Fruit fly (Drosophila melanogaster) whole organism, embryonic: Measurements from ENCODE around the gene CG31178.

ENCODE experiments used
- Atf3 ChIP-seq: fragments of 200-800 bp; sonication (Bioruptor generic); optimal IDR thresholded peaks from 3 replicates; lab custom pipeline; 2016; ENCODE audit warnings: missing biosample characterization, missing genetic modification characterization
- C15 ChIP-seq: fragments of 200-800 bp; sonication (Bioruptor generic); IDR thresholded peaks from 3 replicates; pipeline ENCODE4 v1.3.6; 2022; ENCODE audit warnings: missing biosample characterization, missing genetic modification characterization
- CG11560 ChIP-seq: fragments of 200-800 bp; sonication (Bioruptor generic); IDR thresholded peaks from 3 replicates; pipeline ENCODE4 v1.3.6; 2022; ENCODE audit warnings: missing biosample characterization, missing genetic modification characterization
- CG11696 ChIP-seq: fragments of 200-800 bp; sonication (Bioruptor generic); IDR thresholded peaks from 2 replicates; pipeline ENCODE4 v1.3.6; 2022; ENCODE audit warnings: missing biosample characterization, missing genetic modification characterization
- CG12744 ChIP-seq: fragments of 200-800 bp; sonication (Bioruptor generic); optimal IDR thresholded peaks from 2 replicates; lab custom pipeline; 2016; ENCODE audit warnings: missing biosample characterization, missing genetic modification characterization
- CG12769 ChIP-seq: fragments of 200-800 bp; sonication (Bioruptor generic); optimal IDR thresholded peaks from 2 replicates; lab custom pipeline; 2019; ENCODE audit warnings: missing biosample characterization, mild to moderate bottlenecking, missing genetic modification characterization, moderate library complexity
- CG14050 ChIP-seq: fragments of 200-800 bp; sonication (Bioruptor generic); IDR thresholded peaks from 3 replicates; pipeline ENCODE4 v1.3.6; 2022; ENCODE audit warnings: missing biosample characterization, missing genetic modification characterization
- CG30403 ChIP-seq: fragments of 200-800 bp; sonication (Bioruptor generic); optimal IDR thresholded peaks from 3 replicates; lab custom pipeline; 2016; ENCODE audit warnings: missing biosample characterization, missing genetic modification characterization
- CG3163 ChIP-seq: fragments of 200-800 bp; sonication (Bioruptor generic); optimal IDR thresholded peaks from 3 replicates; lab custom pipeline; 2016; ENCODE audit warnings: missing biosample characterization, missing genetic modification characterization
- CG32532 ChIP-seq: fragments of 200-800 bp; sonication (Bioruptor generic); IDR thresholded peaks from 2 replicates; pipeline ENCODE4 v1.3.6; 2022; ENCODE audit warnings: missing biosample characterization, missing genetic modification characterization
- CG4854 ChIP-seq: fragments of 200-800 bp; sonication (Bioruptor generic); optimal IDR thresholded peaks from 2 replicates; lab custom pipeline; 2016; ENCODE audit warnings: missing biosample characterization, missing genetic modification characterization, inconsistent platforms
- CG5953 ChIP-seq: fragments of 200-800 bp; sonication (Bioruptor generic); IDR thresholded peaks from 2 replicates; pipeline ENCODE4 v1.3.6; 2022; ENCODE audit warnings: missing biosample characterization, missing genetic modification characterization
- CG6813 ChIP-seq: fragments of 200-800 bp; sonication (Bioruptor generic); optimal IDR thresholded peaks from 2 replicates; lab custom pipeline; 2017; ENCODE audit warnings: missing biosample characterization, missing genetic modification characterization, mild to moderate bottlenecking, moderate library complexity, missing genetic modification reagents
- CG8089 ChIP-seq: fragments of 200-800 bp; sonication (Bioruptor generic); optimal IDR thresholded peaks from 3 replicates; lab custom pipeline; 2016; ENCODE audit warnings: missing biosample characterization, missing genetic modification characterization
- CG8359 ChIP-seq: fragments of 200-800 bp; sonication (Bioruptor generic); optimal IDR thresholded peaks from 2 replicates; lab custom pipeline; 2017; ENCODE audit warnings: missing biosample characterization, mild to moderate bottlenecking, missing genetic modification characterization, borderline replicate concordance
- CG9437 ChIP-seq: fragments of 200-800 bp; sonication (Bioruptor generic); optimal IDR thresholded peaks from 2 replicates; lab custom pipeline; 2018; ENCODE audit warnings: missing biosample characterization, mild to moderate bottlenecking, missing genetic modification characterization
- D ChIP-seq, 2 experiments: fragments of 200-800 bp in 1 of 2; fragments of >200 bp in 1 of 2; sonication (Bioruptor generic) in 1 of 2; optimal IDR thresholded peaks; 2 replicates in 1 of 2; 3 replicates in 1 of 2; lab custom pipeline; 2017; ENCODE audit warnings: mild to moderate bottlenecking in 1 of 2, missing biosample characterization in 1 of 2, missing genetic modification characterization in 1 of 2, missing genetic modification reagents in 1 of 2
- ERR ChIP-seq: fragments of 200-800 bp; sonication (Bioruptor generic); optimal IDR thresholded peaks from 2 replicates; lab custom pipeline; 2016; ENCODE audit warnings: missing biosample characterization, missing genetic modification characterization
- Fer3 ChIP-seq: fragments of 200-800 bp; sonication (Bioruptor generic); optimal IDR thresholded peaks from 2 replicates; lab custom pipeline; 2018; ENCODE audit warnings: missing biosample characterization, mild to moderate bottlenecking, missing genetic modification characterization, moderate library complexity
- Hr51 ChIP-seq, 2 experiments: fragments of 200-800 bp; sonication (Bioruptor generic); optimal IDR thresholded peaks; 2 replicates in 1 of 2; 3 replicates in 1 of 2; lab custom pipeline; 2016 to 2018; ENCODE audit warnings: missing biosample characterization in 2 of 2, missing genetic modification characterization in 2 of 2, mild to moderate bottlenecking in 1 of 2, moderate library complexity in 1 of 2
- Kr ChIP-seq: fragments of 200-800 bp; sonication (Bioruptor generic); optimal IDR thresholded peaks from 2 replicates; lab custom pipeline; 2017; ENCODE audit warnings: missing biosample characterization, mild to moderate bottlenecking, missing genetic modification characterization
- MESR4 ChIP-seq: fragments of 200-800 bp; sonication (Bioruptor generic); optimal IDR thresholded peaks from 2 replicates; lab custom pipeline; 2018; ENCODE audit warnings: missing biosample characterization, mild to moderate bottlenecking, missing genetic modification characterization, moderate library complexity
- Med ChIP-seq: fragments of 200-800 bp; sonication (Bioruptor generic); peaks from one replicate; lab custom pipeline; 2016; ENCODE audit warnings: missing biosample characterization, missing genetic modification characterization, mild to moderate bottlenecking, inconsistent platforms, moderate library complexity
- NC2α ChIP-seq: fragments of 200-800 bp; sonication (Bioruptor generic); optimal IDR thresholded peaks from 2 replicates; lab custom pipeline; 2016; ENCODE audit warnings: missing biosample characterization, missing genetic modification characterization
- Oaz ChIP-seq: fragments of 200-800 bp; sonication (Bioruptor generic); IDR thresholded peaks from 2 replicates; pipeline ENCODE4 v1.3.6; 2022; ENCODE audit warnings: missing biosample characterization, missing genetic modification characterization
- YL-1 ChIP-seq: fragments of 200-800 bp; sonication (Bioruptor generic); optimal IDR thresholded peaks from 3 replicates; lab custom pipeline; 2017; ENCODE audit warnings: missing biosample characterization, mild to moderate bottlenecking, missing genetic modification characterization
- ase ChIP-seq: fragments of 200-800 bp; sonication (Bioruptor generic); IDR thresholded peaks from 3 replicates; pipeline ENCODE4 v1.3.6; 2022; ENCODE audit warnings: missing biosample characterization, missing genetic modification characterization
- br ChIP-seq: fragments of >200 bp; optimal IDR thresholded peaks from 2 replicates; lab custom pipeline; 2017
- btn ChIP-seq: fragments of 200-800 bp; sonication (Bioruptor generic); optimal IDR thresholded peaks from 2 replicates; lab custom pipeline; 2016; ENCODE audit warnings: missing biosample characterization, missing genetic modification characterization
- caup ChIP-seq: fragments of 200-800 bp; sonication (Bioruptor generic); optimal IDR thresholded peaks from 3 replicates; lab custom pipeline; 2017; ENCODE audit warnings: missing biosample characterization, mild to moderate bottlenecking, missing genetic modification characterization, moderate library complexity; ENCODE audit not compliant: severe bottlenecking
- corto ChIP-seq: fragments of 200-800 bp; sonication (Bioruptor generic); optimal IDR thresholded peaks from 2 replicates; lab custom pipeline; 2016; ENCODE audit warnings: missing biosample characterization, mild to moderate bottlenecking, missing genetic modification characterization, moderate library complexity
- dmrt11E ChIP-seq: fragments of 200-800 bp; sonication (Bioruptor generic); optimal IDR thresholded peaks from 3 replicates; lab custom pipeline; 2018; ENCODE audit warnings: missing biosample characterization, mild to moderate bottlenecking, missing genetic modification characterization, moderate library complexity
- en ChIP-seq: fragments of 200-800 bp; sonication (Bioruptor generic); optimal IDR thresholded peaks from 2 replicates; lab custom pipeline; 2016; ENCODE audit warnings: missing biosample characterization, missing genetic modification characterization
- exex ChIP-seq: fragments of 200-800 bp; sonication (Bioruptor generic); optimal IDR thresholded peaks from 4 replicates; lab custom pipeline; 2018; ENCODE audit warnings: missing biosample characterization, mild to moderate bottlenecking, missing genetic modification characterization, moderate library complexity
- fru ChIP-seq: fragments of >200 bp; optimal IDR thresholded peaks from 2 replicates; lab custom pipeline; 2017
- grau ChIP-seq: fragments of 200-800 bp; optimal IDR thresholded peaks from 3 replicates; lab custom pipeline; 2019; ENCODE audit warnings: missing biosample characterization, mild to moderate bottlenecking, missing genetic modification characterization, moderate library complexity
- h ChIP-seq: fragments of >200 bp; optimal IDR thresholded peaks from 2 replicates; lab custom pipeline; 2017
- lab ChIP-seq: fragments of 200-800 bp; sonication (Bioruptor generic); optimal IDR thresholded peaks from 3 replicates; lab custom pipeline; 2017; ENCODE audit warnings: missing biosample characterization, missing genetic modification characterization, mild to moderate bottlenecking, moderate library complexity, missing genetic modification reagents
- odd ChIP-seq: fragments of 200-800 bp; sonication (Bioruptor generic); optimal IDR thresholded peaks from 2 replicates; lab custom pipeline; 2017; ENCODE audit warnings: missing biosample characterization, mild to moderate bottlenecking, missing genetic modification characterization
- org-1 ChIP-seq: fragments of 200-800 bp; sonication (Bioruptor generic); optimal IDR thresholded peaks from 2 replicates; lab custom pipeline; 2017; ENCODE audit warnings: missing biosample characterization, missing genetic modification characterization
- pho ChIP-seq: fragments of 200-800 bp; sonication (Bioruptor generic); optimal IDR thresholded peaks from 2 replicates; lab custom pipeline; 2016; ENCODE audit warnings: missing biosample characterization, missing genetic modification characterization
- row ChIP-seq: fragments of 200-800 bp; sonication (Bioruptor generic); IDR thresholded peaks from 3 replicates; pipeline ENCODE4 v1.3.6; 2022; ENCODE audit warnings: missing biosample characterization, missing genetic modification characterization
- salm ChIP-seq: fragments of 200-800 bp; sonication (Bioruptor generic); optimal IDR thresholded peaks from 2 replicates; lab custom pipeline; 2018; ENCODE audit warnings: missing biosample characterization, mild to moderate bottlenecking, missing genetic modification characterization
- sens-2 ChIP-seq: fragments of 200-800 bp; sonication (Bioruptor generic); IDR thresholded peaks from 2 replicates; pipeline ENCODE4 v1.3.6; 2022; ENCODE audit warnings: missing biosample characterization, missing genetic modification characterization
- sim ChIP-seq: fragments of 200-800 bp; sonication (Bioruptor generic); IDR thresholded peaks from 2 replicates; pipeline ENCODE4 v1.3.6; 2022; ENCODE audit warnings: missing biosample characterization, missing genetic modification characterization
- sima ChIP-seq: fragments of 200-800 bp; sonication (Bioruptor generic); optimal IDR thresholded peaks from 2 replicates; lab custom pipeline; 2016; ENCODE audit warnings: missing biosample characterization, missing genetic modification characterization
- slbo ChIP-seq: fragments of 200-800 bp; sonication (Bioruptor generic); IDR thresholded peaks from 2 replicates; pipeline ENCODE4 v1.3.6; 2022; ENCODE audit warnings: missing biosample characterization, missing genetic modification characterization
- so ChIP-seq: fragments of 200-800 bp; sonication (Bioruptor generic); IDR thresholded peaks from 3 replicates; pipeline ENCODE4 v1.3.6; 2022; ENCODE audit warnings: missing biosample characterization, missing genetic modification characterization
- sug ChIP-seq: fragments of 200-800 bp; optimal IDR thresholded peaks from 2 replicates; lab custom pipeline; 2019; ENCODE audit warnings: missing biosample characterization, mild to moderate bottlenecking, missing genetic modification characterization, moderate library complexity
- tgo ChIP-seq: fragments of 200-800 bp; sonication (Bioruptor generic); IDR thresholded peaks from 3 replicates; pipeline ENCODE4 v1.3.6; 2022; ENCODE audit warnings: missing biosample characterization, missing genetic modification characterization
- zen2 ChIP-seq: fragments of 200-800 bp; sonication (Bioruptor generic); IDR thresholded peaks from 3 replicates; pipeline ENCODE4 v1.3.6; 2022; ENCODE audit warnings: missing biosample characterization, missing genetic modification characterization; ENCODE audit not compliant: partially characterized antibody

The CG31178 gene

DNA sequence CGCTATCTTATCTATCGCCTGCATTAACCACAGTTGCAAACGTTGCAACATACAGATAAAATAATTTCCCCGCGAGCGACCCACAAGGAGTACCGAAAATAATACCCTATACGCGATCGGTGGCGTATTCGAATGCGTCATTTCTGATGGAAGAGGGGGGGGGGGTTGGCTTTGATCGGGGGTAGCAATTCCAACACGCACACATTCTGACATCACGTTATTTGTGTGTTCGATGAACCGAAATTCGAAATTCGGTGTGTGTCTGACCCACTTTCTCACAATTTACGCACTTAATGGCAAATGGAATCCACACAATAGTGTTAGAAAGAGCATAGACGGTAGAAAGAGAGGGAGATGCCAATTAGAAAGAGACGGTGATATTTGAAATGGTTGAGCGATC lies 36.9 kb upstream of the CG31178 start (continued):
- TF ChIP-seq row (GFP tag; lab: Robert Waterston, UW) (peak; percentile 22; the same call in 1 of the 3 replicates), fru (no peak), tgo (GFP tag; lab: Robert Waterston, UW) (no peak), corto (no peak), CG12769 (peak; percentile 63), YL-1 (no peak), NC2α (GFP tag; lab: Kevin White, UChicago) (no peak), slbo (GFP tag; lab: Robert Waterston, UW) (peak; percentile 15; the same call in 1 of the 2 replicates), Hr51 (GFP tag; optimal IDR thresholded peaks at IDR 0.05; lab: Kevin White, UChicago) (no peak), CG12744 (GFP tag; lab: Kevin White, UChicago) (no peak), dmrt11E (tag; lab: Kevin White, UChicago) (no peak), CG8089 (GFP tag; lab: Kevin White, UChicago) (no peak), grau (tag; lab: Kevin White, UChicago) (no peak), sim (no peak), Kr (GFP tag; lab: Kevin White, UChicago) (no peak), Fer3 (tag; lab: Kevin White, UChicago) (no peak), br (lab: Kevin White, UChicago) (no peak), exex (no peak), CG4854 (GFP tag; lab: Kevin White, UChicago) (no peak), sima (GFP tag; lab: Kevin White, UChicago) (no peak), CG5953 (no peak), CG6813 (GFP tag; lab: Kevin White, UChicago) (no peak), en (GFP tag; lab: Kevin White, UChicago) (no peak), Atf3 (no peak), btn (GFP tag; lab: Kevin White, UChicago) (no peak), CG8359 (no peak), sug (tag; lab: Kevin White, UChicago) (peak; percentile 10)

dm6 chr3R:21837069-21837977 lies 36.2 kb upstream of the CG31178 start:
- TF ChIP-seq ERR (GFP tag; lab: Kevin White, UChicago) (no peak), D (optimal IDR thresholded peaks at IDR 0.05; lab: Kevin White, UChicago) (no peak), D (GFP tag; optimal IDR thresholded peaks at IDR 0.05; lab: Kevin White, UChicago) (peak; percentile 12), lab (GFP tag; lab: Kevin White, UChicago) (peak; percentile 37), Oaz (GFP tag; lab: Robert Waterston, UW) (no peak), caup (GFP tag; lab: Kevin White, UChicago) (peak; percentile 8), CG30403 (GFP tag; lab: Kevin White, UChicago) (peak; percentile 10), CG3163 (GFP tag; lab: Kevin White, UChicago) (no peak), Med (GFP tag; lab: Kevin White, UChicago) (peak; percentile 32), CG9437 (GFP tag; lab: Kevin White, UChicago) (no peak), ase (GFP tag; lab: Robert Waterston, UW) (0 out of 3 replicates have a peak, but pooled peaks have one; percentile 42), odd (GFP tag; lab: Kevin White, UChicago) (no peak), MESR4 (GFP tag; lab: Kevin White, UChicago) (no peak), CG32532 (GFP tag; lab: Robert Waterston, UW) (no peak), sens-2 (GFP tag; lab: Robert Waterston, UW) (no peak), org-1 (GFP tag; lab: Kevin White, UChicago) (no peak), zen2 (no peak), h (no peak), salm (tag; lab: Kevin White, UChicago) (peak; percentile 26), CG11560 (tag; lab: Robert Waterston, UW) (no peak), pho (GFP tag; lab: Kevin White, UChicago) (no peak), so (no peak), CG14050 (GFP tag; lab: Robert Waterston, UW) (peak; percentile 62; the same call in 2 of the 3 replicates), CG11696 (0 out of 2 replicates have a peak, but pooled peaks have one; percentile 31), C15 (no peak)
